Worm (Caenorhabditis elegans) whole organism, mixed stage, embryonic: ENCODE results near the gene dars-1.
A peak's percentile ranks its signal among the peaks of the same experiment; 100 is the strongest.

Experiments
- M03D4.4 ChIP-seq: sonication (generic microtip); optimal IDR thresholded peaks from 2 replicates; lab custom pipeline; 2017; ENCODE audit warnings: mild to moderate bottlenecking, missing genetic modification characterization, missing compliant biosample characterization
- bed-3 ChIP-seq: fragments of 200-800 bp; sonication (Bioruptor generic); optimal IDR thresholded peaks from 3 replicates; lab custom pipeline; 2018; ENCODE audit warnings: mild to moderate bottlenecking, missing genetic modification characterization, moderate library complexity, missing compliant biosample characterization
- blmp-1 ChIP-seq: fragments of 150-350 bp; optimal IDR thresholded peaks from 2 replicates; lab custom pipeline; 2014; ENCODE audit warnings: missing biosample characterization, missing genetic modification characterization
- ceh-39 ChIP-seq: fragments of 150-350 bp; optimal IDR thresholded peaks from 2 replicates; lab custom pipeline; 2014; ENCODE audit warnings: missing biosample characterization, missing genetic modification characterization
- ceh-43 ChIP-seq: fragments of 200-800 bp; sonication (Bioruptor generic); optimal IDR thresholded peaks from 2 replicates; lab custom pipeline; 2018; ENCODE audit warnings: mild to moderate bottlenecking, missing genetic modification characterization, moderate library complexity, missing compliant biosample characterization
- ceh-83 ChIP-seq: fragments of 200-800 bp; sonication (Bioruptor generic); optimal IDR thresholded peaks from 2 replicates; lab custom pipeline; 2018; ENCODE audit warnings: mild to moderate bottlenecking, missing genetic modification characterization, missing compliant biosample characterization
- ces-1 ChIP-seq: fragments of 150-350 bp; optimal IDR thresholded peaks from 2 replicates; lab custom pipeline; 2014; ENCODE audit warnings: missing biosample characterization, missing genetic modification reagents, missing genetic modification characterization
- cnd-1 ChIP-seq: fragments of 200-800 bp; sonication (Bioruptor generic); optimal IDR thresholded peaks from 2 replicates; lab custom pipeline; 2018; ENCODE audit warnings: mild to moderate bottlenecking, missing genetic modification characterization, missing compliant biosample characterization
- drap-1 ChIP-seq: fragments of 200-800 bp; sonication (Bioruptor generic); optimal IDR thresholded peaks from 3 replicates; lab custom pipeline; 2018; ENCODE audit warnings: mild to moderate bottlenecking, missing genetic modification characterization, missing compliant biosample characterization
- elt-1 ChIP-seq: sonication (generic microtip); optimal IDR thresholded peaks from 2 replicates; lab custom pipeline; 2017; ENCODE audit warnings: missing genetic modification characterization, mild to moderate bottlenecking, missing compliant biosample characterization, antibody characterized with exemption, moderate library complexity, borderline replicate concordance; ENCODE audit not compliant: insufficient read depth
- elt-3 ChIP-seq: fragments of 150-350 bp; optimal IDR thresholded peaks from 2 replicates; lab custom pipeline; 2014; ENCODE audit warnings: missing biosample characterization, missing genetic modification characterization
- flh-1 ChIP-seq: fragments of 200-800 bp; sonication (Bioruptor generic); optimal IDR thresholded peaks from 2 replicates; lab custom pipeline; 2018; ENCODE audit warnings: mild to moderate bottlenecking, missing genetic modification characterization, moderate library complexity, missing compliant biosample characterization
- ham-2 ChIP-seq: fragments of 200-800 bp; sonication (Bioruptor generic); optimal IDR thresholded peaks from 2 replicates; lab custom pipeline; 2018; ENCODE audit warnings: mild to moderate bottlenecking, missing genetic modification characterization, missing compliant biosample characterization
- hlh-1 ChIP-seq: fragments of 150-350 bp; optimal IDR thresholded peaks from 2 replicates; lab custom pipeline; 2014; ENCODE audit warnings: missing biosample characterization, missing genetic modification reagents, missing genetic modification characterization
- lin-13 ChIP-seq: fragments of 150-350 bp; optimal IDR thresholded peaks from 2 replicates; lab custom pipeline; 2014; ENCODE audit warnings: missing biosample characterization, missing genetic modification characterization
- lin-32 ChIP-seq: fragments of 200-800 bp; sonication (Bioruptor generic); optimal IDR thresholded peaks from 2 replicates; lab custom pipeline; 2018; ENCODE audit warnings: mild to moderate bottlenecking, missing genetic modification characterization, missing compliant biosample characterization
- lsy-2 ChIP-seq: fragments of 150-350 bp; optimal IDR thresholded peaks from 2 replicates; lab custom pipeline; 2014; ENCODE audit warnings: missing biosample characterization, missing genetic modification characterization
- mab-5 ChIP-seq: fragments of 150-350 bp; optimal IDR thresholded peaks from 2 replicates; lab custom pipeline; 2014; ENCODE audit warnings: missing biosample characterization, missing genetic modification characterization
- mep-1 ChIP-seq: fragments of 150-350 bp; optimal IDR thresholded peaks from 2 replicates; lab custom pipeline; 2017; ENCODE audit warnings: missing biosample characterization, missing genetic modification reagents, missing genetic modification characterization, inconsistent platforms
- mls-2 ChIP-seq: sonication (generic microtip); optimal IDR thresholded peaks from 2 replicates; lab custom pipeline; 2016; ENCODE audit warnings: mild to moderate bottlenecking, missing genetic modification characterization, moderate library complexity, missing compliant biosample characterization
- nhr-12 ChIP-seq: fragments of 150-350 bp; optimal IDR thresholded peaks from 2 replicates; lab custom pipeline; 2014; ENCODE audit warnings: missing biosample characterization, missing genetic modification characterization
- nhr-2 ChIP-seq: fragments of 150-350 bp; optimal IDR thresholded peaks from 2 replicates; lab custom pipeline; 2014; ENCODE audit warnings: missing biosample characterization, missing genetic modification characterization
- nhr-237 ChIP-seq: fragments of 150-350 bp; optimal IDR thresholded peaks from 2 replicates; lab custom pipeline; 2014; ENCODE audit warnings: missing biosample characterization, missing genetic modification characterization
- nhr-28 ChIP-seq: fragments of 150-350 bp; optimal IDR thresholded peaks from 2 replicates; lab custom pipeline; 2014; ENCODE audit warnings: missing biosample characterization, missing genetic modification characterization
- nhr-76 ChIP-seq: sonication (generic microtip); optimal IDR thresholded peaks from 2 replicates; lab custom pipeline; 2017; ENCODE audit warnings: missing biosample characterization, missing genetic modification characterization
- sem-2 ChIP-seq: fragments of 200-800 bp; sonication (Bioruptor generic); optimal IDR thresholded peaks from 2 replicates; lab custom pipeline; 2018; ENCODE audit warnings: mild to moderate bottlenecking, missing genetic modification characterization, missing compliant biosample characterization
- snpc-4 ChIP-seq: fragments of 150-350 bp; optimal IDR thresholded peaks from 2 replicates; lab custom pipeline; 2014; ENCODE audit warnings: missing biosample characterization, missing genetic modification characterization
- sptf-1 ChIP-seq: sonication (generic microtip); optimal IDR thresholded peaks from 2 replicates; lab custom pipeline; 2017; ENCODE audit warnings: mild to moderate bottlenecking, missing genetic modification characterization, moderate library complexity, missing compliant biosample characterization
- tbx-8 ChIP-seq: fragments of 200-800 bp; sonication (Bioruptor generic); optimal IDR thresholded peaks from 2 replicates; lab custom pipeline; 2018; ENCODE audit warnings: mild to moderate bottlenecking, missing genetic modification characterization, moderate library complexity, missing compliant biosample characterization
- unc-120 ChIP-seq: sonication (generic microtip); optimal IDR thresholded peaks from 2 replicates; lab custom pipeline; 2017; ENCODE audit warnings: missing genetic modification characterization, missing compliant biosample characterization; ENCODE audit not compliant: poor library complexity, severe bottlenecking
- unc-39 ChIP-seq: fragments of 150-350 bp; optimal IDR thresholded peaks from 2 replicates; lab custom pipeline; 2014; ENCODE audit warnings: missing biosample characterization, missing genetic modification characterization
- unc-62 ChIP-seq: fragments of 150-350 bp; optimal IDR thresholded peaks from 2 replicates; lab custom pipeline; 2014; ENCODE audit warnings: missing biosample characterization, missing genetic modification reagents, missing genetic modification characterization
- zip-8 ChIP-seq: fragments of 150-350 bp; optimal IDR thresholded peaks from 2 replicates; lab custom pipeline; 2014; ENCODE audit warnings: missing biosample characterization, missing genetic modification characterization
- ztf-11 ChIP-seq: fragments of 150-350 bp; optimal IDR thresholded peaks from 2 replicates; lab custom pipeline; 2014; ENCODE audit warnings: missing biosample characterization, missing genetic modification characterization

Gene dars-1

DNA sequence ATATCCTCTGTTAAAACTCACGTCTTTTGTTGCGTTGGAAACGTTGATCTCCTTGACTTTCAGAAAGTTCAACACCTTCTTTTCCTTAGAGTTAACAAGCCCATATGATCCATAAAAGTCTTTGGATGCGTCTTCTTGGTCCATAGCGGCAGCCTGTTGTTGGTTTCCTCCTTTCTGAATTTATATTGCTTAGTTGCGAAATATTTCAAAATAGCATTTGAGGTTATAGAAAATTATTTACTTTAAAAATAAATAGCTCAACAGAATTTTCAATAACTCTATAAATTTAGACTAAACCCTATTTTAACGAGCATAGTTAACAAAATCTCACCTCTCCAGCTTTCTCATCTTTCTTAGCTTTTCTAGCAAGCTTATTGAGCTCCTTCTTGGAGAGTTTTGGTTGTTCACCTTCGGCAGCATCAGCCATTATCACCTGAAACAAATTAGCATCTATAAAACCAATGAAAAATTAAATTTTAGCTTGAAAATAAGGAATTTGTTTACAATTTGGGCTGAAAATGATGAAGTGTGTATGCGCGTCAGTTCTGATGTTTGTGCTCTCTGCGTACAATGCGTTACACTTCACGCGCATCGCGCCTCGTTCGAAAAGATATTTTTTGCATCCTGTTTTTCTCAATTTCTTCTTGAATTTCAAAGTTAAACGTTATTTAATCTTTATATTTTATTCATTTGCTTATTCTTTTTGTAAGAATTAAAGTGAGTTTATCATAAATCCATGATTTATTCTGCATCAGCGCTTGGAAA lies at the start of gene dars-1, which contains the start of gene ctr-9:
Gene dars-1 (minus strand): TSS at position 433 of the 765 bp plus-strand sequence.
Gene ctr-9 (plus strand): TSS at position 614 of the 765 bp plus-strand sequence.
- TF ChIP-seq unc-39 (tag; lab: Kevin White, UChicago) (no peak), ceh-43 (GFP tag; lab: Kevin White, UChicago) (no peak), drap-1 (no peak), unc-62 (GFP tag; lab: Kevin White, UChicago) (no peak), cnd-1 (no peak), sptf-1 (tag; lab: Kevin White, UChicago) (no peak), nhr-76 (tag; lab: Kevin White, UChicago) (no peak), blmp-1 (tag; lab: Kevin White, UChicago) (no peak), elt-1 (tag; lab: Kevin White, UChicago) (no peak), ceh-83 (GFP tag; lab: Kevin White, UChicago) (no peak), snpc-4 (tag; lab: Kevin White, UChicago) (no peak), mab-5 (no peak), ceh-39 (tag; lab: Kevin White, UChicago) (no peak), mep-1 (no peak), lsy-2 (tag; lab: Kevin White, UChicago) (no peak)

DNA sequence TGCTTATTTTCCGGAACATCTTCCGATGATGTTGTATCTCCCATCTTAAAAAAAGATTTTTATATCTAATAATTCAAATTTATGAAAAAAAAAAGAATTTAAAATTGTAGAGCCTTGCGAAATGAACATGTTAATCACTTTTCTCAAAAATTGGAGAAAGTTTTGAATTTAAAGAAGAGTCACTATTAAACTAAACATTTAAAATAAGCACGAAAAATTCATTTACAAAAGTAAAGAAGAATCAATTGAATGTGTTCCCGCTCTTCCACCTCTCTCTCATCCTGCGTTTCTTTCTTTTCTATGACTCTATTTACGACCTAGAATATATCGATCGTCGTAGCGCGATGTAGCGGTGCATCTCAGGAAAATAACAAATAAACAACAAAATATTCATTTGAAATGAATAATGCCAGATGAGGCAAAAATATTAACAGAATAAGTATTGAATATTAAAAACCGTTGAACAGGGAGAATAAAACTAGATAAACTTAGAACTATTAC lies 47.7 kb upstream of the dars-1 start, which contains the start of gene ZK1098.3:
Gene ZK1098.3 (minus strand): TSS at position 51 of the 501 bp plus-strand sequence.
- no peak for TF ChIP-seq flh-1
- TF ChIP-seq mls-2 (tag; lab: Kevin White, UChicago) = no peak
- TF ChIP-seq ceh-39 (tag; lab: Kevin White, UChicago) = peak; percentile 73
- no peak for TF ChIP-seq ceh-43 (GFP tag; lab: Kevin White, UChicago)
- peak; percentile 65 for TF ChIP-seq ces-1 (GFP tag; lab: Kevin White, UChicago)

DNA sequence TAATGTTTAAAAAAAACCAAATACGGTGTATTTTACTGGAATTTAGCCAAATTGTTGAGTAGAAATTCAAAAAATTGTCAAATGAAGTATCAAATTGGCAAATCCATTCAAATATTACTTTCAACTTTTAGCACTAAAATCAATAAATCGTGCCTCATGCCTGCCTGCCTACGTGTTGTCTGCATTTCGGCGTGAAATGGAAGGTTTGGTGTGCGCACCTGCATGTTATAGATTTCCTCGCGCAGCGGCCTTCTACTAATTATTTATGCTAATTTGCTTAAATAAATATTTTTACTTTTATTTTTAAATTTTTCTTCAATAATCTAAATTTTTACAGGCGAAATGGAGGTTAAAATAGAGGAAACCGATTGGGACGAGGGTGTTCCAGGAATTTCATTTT lies 37.8 kb upstream of the dars-1 start, which contains the start of gene ZK1098.2:
Gene ZK1098.2 (plus strand): TSS at position 336 of the 400 bp plus-strand sequence.
- TF ChIP-seq ceh-83 (GFP tag; lab: Kevin White, UChicago) = no peak
- TF ChIP-seq sem-2 = no peak
- no peak for TF ChIP-seq mab-5
- no peak for TF ChIP-seq snpc-4 (tag; lab: Kevin White, UChicago)
- no peak for TF ChIP-seq nhr-12 (tag; lab: Kevin White, UChicago)
- no peak for TF ChIP-seq nhr-237 (tag; lab: Kevin White, UChicago)
- no peak for TF ChIP-seq ztf-11 (tag; lab: Kevin White, UChicago)
- TF ChIP-seq drap-1 = no peak
- TF ChIP-seq ceh-39 (tag; lab: Kevin White, UChicago) = no peak
- peak; percentile 42 for TF ChIP-seq ham-2
- TF ChIP-seq sptf-1 (tag; lab: Kevin White, UChicago) = no peak
- TF ChIP-seq cnd-1 = no peak
- TF ChIP-seq flh-1 = no peak
- no peak for TF ChIP-seq zip-8 (tag; lab: Kevin White, UChicago)
- no peak for TF ChIP-seq nhr-28 (tag; lab: Kevin White, UChicago)
- peak; percentile 33 for TF ChIP-seq M03D4.4 (tag; lab: Kevin White, UChicago)
- no peak for TF ChIP-seq unc-120 (tag; lab: Kevin White, UChicago)
- TF ChIP-seq unc-62 (GFP tag; lab: Kevin White, UChicago) = no peak
- TF ChIP-seq nhr-2 (tag; lab: Kevin White, UChicago) = no peak
- no peak for TF ChIP-seq hlh-1 (tag; lab: Kevin White, UChicago)
- no peak for TF ChIP-seq tbx-8 (GFP tag; lab: Kevin White, UChicago)
- TF ChIP-seq lin-13 (tag; lab: Kevin White, UChicago) = peak; percentile 24
- TF ChIP-seq lin-32 (GFP tag; lab: Kevin White, UChicago) = no peak
- no peak for TF ChIP-seq lsy-2 (tag; lab: Kevin White, UChicago)
- TF ChIP-seq unc-39 (tag; lab: Kevin White, UChicago) = no peak
- peak; percentile 49 for TF ChIP-seq mep-1
- TF ChIP-seq elt-1 (tag; lab: Kevin White, UChicago) = no peak
- no peak for TF ChIP-seq blmp-1 (tag; lab: Kevin White, UChicago)
- TF ChIP-seq elt-3 (tag; lab: Kevin White, UChicago) = no peak
- TF ChIP-seq ces-1 (GFP tag; lab: Kevin White, UChicago) = peak; percentile 40
- no peak for TF ChIP-seq ceh-43 (GFP tag; lab: Kevin White, UChicago)
- TF ChIP-seq bed-3 (GFP tag; lab: Kevin White, UChicago) = no peak
